Worm (Caenorhabditis elegans) whole organism, late embryonic: Measurements from ENCODE around the gene T20G5.9.

Experiments
- F13H6.1 ChIP-seq: sonication (generic microtip); optimal IDR thresholded peaks from 2 replicates; lab custom pipeline; 2016; ENCODE audit warnings: missing genetic modification characterization, missing compliant biosample characterization
- K09A11.1 ChIP-seq: sonication (generic microtip); optimal IDR thresholded peaks from 2 replicates; lab custom pipeline; 2017; ENCODE audit warnings: antibody characterized with exemption, mild to moderate bottlenecking, missing genetic modification characterization, missing compliant biosample characterization; ENCODE audit not compliant: insufficient read depth
- T23F11.4 ChIP-seq: fragments of 200-800 bp; sonication (Bioruptor generic); optimal IDR thresholded peaks from 2 replicates; lab custom pipeline; 2018; ENCODE audit warnings: mild to moderate bottlenecking, missing genetic modification characterization, missing compliant biosample characterization
- Y22D7AL.16 ChIP-seq: sonication (generic microtip); optimal IDR thresholded peaks from 2 replicates; lab custom pipeline; 2016; ENCODE audit warnings: missing genetic modification characterization, missing compliant biosample characterization
- ama-1 ChIP-seq: fragments of 150-350 bp; optimal IDR thresholded peaks from 2 replicates; lab custom pipeline; 2014
- ceh-14 ChIP-seq: sonication (generic microtip); optimal IDR thresholded peaks from 2 replicates; lab custom pipeline; 2016; ENCODE audit warnings: missing genotype, missing genetic modification characterization, missing compliant biosample characterization
- ceh-18 ChIP-seq: sonication (generic microtip); optimal IDR thresholded peaks from 2 replicates; lab custom pipeline; 2016; ENCODE audit warnings: missing genetic modification characterization, missing compliant biosample characterization
- ceh-19 ChIP-seq: fragments of 200-800 bp; sonication (Bioruptor generic); optimal IDR thresholded peaks from 2 replicates; lab custom pipeline; 2018; ENCODE audit warnings: mild to moderate bottlenecking, missing genetic modification characterization, missing compliant biosample characterization
- ceh-22 ChIP-seq: sonication (generic microtip); optimal IDR thresholded peaks from 2 replicates; lab custom pipeline; 2017; ENCODE audit warnings: missing biosample characterization, missing genetic modification characterization
- ceh-31 ChIP-seq: sonication (generic microtip); optimal IDR thresholded peaks from 2 replicates; lab custom pipeline; 2016; ENCODE audit warnings: missing genetic modification characterization, missing compliant biosample characterization
- ceh-34 ChIP-seq: sonication (generic microtip); optimal IDR thresholded peaks from 2 replicates; lab custom pipeline; 2016; ENCODE audit warnings: mild to moderate bottlenecking, missing genetic modification characterization, missing compliant biosample characterization
- ceh-48 ChIP-seq: sonication (generic microtip); optimal IDR thresholded peaks from 2 replicates; lab custom pipeline; 2016; ENCODE audit warnings: missing genetic modification characterization, inconsistent platforms, missing compliant biosample characterization
- ceh-6 ChIP-seq: fragments of 200-800 bp; sonication (Bioruptor generic); optimal IDR thresholded peaks from 2 replicates; lab custom pipeline; 2018; ENCODE audit warnings: mild to moderate bottlenecking, missing genetic modification characterization, missing compliant biosample characterization
- dve-1 ChIP-seq: sonication (generic microtip); optimal IDR thresholded peaks from 2 replicates; lab custom pipeline; 2017; ENCODE audit warnings: antibody characterized with exemption, mild to moderate bottlenecking, missing genetic modification characterization, missing compliant biosample characterization
- ets-4 ChIP-seq: sonication (generic microtip); optimal IDR thresholded peaks from 2 replicates; lab custom pipeline; 2016; ENCODE audit warnings: missing genetic modification characterization, missing compliant biosample characterization
- eyg-1 ChIP-seq: sonication (generic microtip); optimal IDR thresholded peaks from 2 replicates; lab custom pipeline; 2016; ENCODE audit warnings: missing genotype, missing genetic modification characterization, missing compliant biosample characterization
- fkh-10 ChIP-seq: fragments of 150-350 bp; optimal IDR thresholded peaks from 2 replicates; lab custom pipeline; 2014; ENCODE audit warnings: missing biosample characterization, missing genetic modification reagents, missing genetic modification characterization
- gmeb-2 ChIP-seq: sonication (generic microtip); optimal IDR thresholded peaks from 2 replicates; lab custom pipeline; 2016; ENCODE audit warnings: missing genetic modification characterization, inconsistent platforms, missing compliant biosample characterization
- hlh-30 ChIP-seq: sonication (generic microtip); optimal IDR thresholded peaks from 2 replicates; lab custom pipeline; 2017; ENCODE audit warnings: antibody characterized with exemption, missing genetic modification characterization, missing compliant biosample characterization; ENCODE audit not compliant: insufficient read depth
- lim-6 ChIP-seq: sonication (generic microtip); optimal IDR thresholded peaks from 2 replicates; lab custom pipeline; 2016; ENCODE audit warnings: missing genetic modification characterization, missing compliant biosample characterization
- lin-11 ChIP-seq: fragments of 200-800 bp; sonication (Bioruptor generic); optimal IDR thresholded peaks from 2 replicates; lab custom pipeline; 2018; ENCODE audit warnings: mild to moderate bottlenecking, missing genetic modification characterization, missing compliant biosample characterization
- mec-3 ChIP-seq: sonication (generic microtip); optimal IDR thresholded peaks from 2 replicates; lab custom pipeline; 2016; ENCODE audit warnings: borderline replicate concordance, missing genetic modification characterization, missing compliant biosample characterization
- nfya-1 ChIP-seq: sonication (generic microtip); optimal IDR thresholded peaks from 2 replicates; lab custom pipeline; 2017; ENCODE audit warnings: missing genetic modification characterization, mild to moderate bottlenecking, missing compliant biosample characterization, antibody characterized with exemption, moderate library complexity
- nhr-11 ChIP-seq: fragments of 150-350 bp; optimal IDR thresholded peaks from 2 replicates; lab custom pipeline; 2014; ENCODE audit warnings: missing biosample characterization, missing genetic modification characterization
- nhr-232 ChIP-seq: sonication (generic microtip); optimal IDR thresholded peaks from 2 replicates; lab custom pipeline; 2016; ENCODE audit warnings: missing genetic modification characterization, missing compliant biosample characterization
- odd-2 ChIP-seq: sonication (generic microtip); optimal IDR thresholded peaks from 2 replicates; lab custom pipeline; 2017; ENCODE audit warnings: antibody characterized with exemption, mild to moderate bottlenecking, missing genetic modification characterization, missing compliant biosample characterization
- pag-3 ChIP-seq: sonication (generic microtip); optimal IDR thresholded peaks from 2 replicates; lab custom pipeline; 2016; ENCODE audit warnings: missing compliant biosample characterization, missing genetic modification characterization, borderline replicate concordance
- pat-9 ChIP-seq: fragments of 200-800 bp; sonication (Bioruptor generic); optimal IDR thresholded peaks from 2 replicates; lab custom pipeline; 2018; ENCODE audit warnings: mild to moderate bottlenecking, missing genetic modification characterization, moderate library complexity, missing compliant biosample characterization
- pha-2 ChIP-seq: sonication (generic microtip); optimal IDR thresholded peaks from 2 replicates; lab custom pipeline; 2017; ENCODE audit warnings: mild to moderate bottlenecking, missing genetic modification characterization, missing compliant biosample characterization
- pros-1 ChIP-seq: fragments of 150-350 bp; optimal IDR thresholded peaks from 2 replicates; lab custom pipeline; 2014; ENCODE audit warnings: missing biosample characterization, missing genetic modification reagents, missing genetic modification characterization
- ref-2 ChIP-seq: sonication (generic microtip); optimal IDR thresholded peaks from 2 replicates; lab custom pipeline; 2016; ENCODE audit warnings: missing genetic modification characterization, missing compliant biosample characterization
- sdc-2 ChIP-seq: sonication (generic microtip); optimal IDR thresholded peaks from 2 replicates; lab custom pipeline; 2016; ENCODE audit warnings: missing genotype, missing genetic modification characterization, missing compliant biosample characterization
- sox-4 ChIP-seq: sonication (generic microtip); optimal IDR thresholded peaks from 2 replicates; lab custom pipeline; 2017; ENCODE audit warnings: mild to moderate bottlenecking, missing genetic modification characterization, inconsistent platforms, missing compliant biosample characterization
- syd-9 ChIP-seq: sonication (generic microtip); optimal IDR thresholded peaks from 2 replicates; lab custom pipeline; 2016; ENCODE audit warnings: mild to moderate bottlenecking, missing genetic modification characterization, moderate library complexity, missing compliant biosample characterization
- ttx-3 ChIP-seq: sonication (generic microtip); optimal IDR thresholded peaks from 2 replicates; lab custom pipeline; 2016; ENCODE audit warnings: missing genetic modification reagents, missing genetic modification characterization, missing compliant biosample characterization
- unc-86 ChIP-seq: sonication (generic microtip); optimal IDR thresholded peaks from 2 replicates; lab custom pipeline; 2016; ENCODE audit warnings: missing genetic modification characterization, missing compliant biosample characterization
- zip-5 ChIP-seq: sonication (generic microtip); optimal IDR thresholded peaks from 2 replicates; lab custom pipeline; 2016; ENCODE audit warnings: missing genetic modification characterization, missing compliant biosample characterization

T20G5.9 gene

ce11 chrIII:10233979-10234378, 24.3 kb downstream of the T20G5.9 start, which contains the start of gene paml-1:
Gene paml-1 (minus strand): TSS chrIII:10234079.
- TF ChIP-seq ceh-31 (tag; lab: Kevin White, UChicago) (no peak), ceh-34 (tag; lab: Kevin White, UChicago) (no peak), Y22D7AL.16 (tag; lab: Kevin White, UChicago) (no peak), ttx-3 (tag; lab: Kevin White, UChicago) (no peak), nhr-11 (tag; lab: Kevin White, UChicago) (no peak), nhr-232 (no peak), fkh-10 (GFP tag; lab: Kevin White, UChicago) (no peak), ceh-6 (GFP tag; lab: Kevin White, UChicago) (no peak), sdc-2 (tag; lab: Kevin White, UChicago) (no peak), ceh-22 (tag; lab: Kevin White, UChicago) (no peak), nfya-1 (no peak), pat-9 (tag; lab: Kevin White, UChicago) (no peak), T23F11.4 (no peak), pros-1 (tag; lab: Kevin White, UChicago) (no peak), unc-86 (tag; lab: Kevin White, UChicago) (no peak), eyg-1 (no peak), gmeb-2 (tag; lab: Kevin White, UChicago) (no peak), dve-1 (tag; lab: Kevin White, UChicago) (no peak), ceh-19 (GFP tag; lab: Kevin White, UChicago) (no peak)

ce11 chrIII:10236291-10236871, 26.7 kb downstream of the T20G5.9 start:
- TF ChIP-seq syd-9 (tag; lab: Kevin White, UChicago), result no peak
- no peak for TF ChIP-seq ceh-34 (tag; lab: Kevin White, UChicago)
- no peak for TF ChIP-seq unc-86 (tag; lab: Kevin White, UChicago)
- no peak for TF ChIP-seq ref-2 (tag; lab: Kevin White, UChicago)
- TF ChIP-seq ama-1 (lab: Kevin White, UChicago), result no peak
- no peak for TF ChIP-seq pha-2 (tag; lab: Kevin White, UChicago)
- TF ChIP-seq ets-4 (tag; lab: Kevin White, UChicago), result no peak

- TF ChIP-seq ref-2 (tag; lab: Kevin White, UChicago) (no peak), ceh-22 (tag; lab: Kevin White, UChicago) (no peak), pag-3 (tag; lab: Kevin White, UChicago) (no peak), ceh-19 (GFP tag; lab: Kevin White, UChicago) (no peak)
Observed at ce11 chrIII:10238448-10239154, 29.0 kb downstream of the T20G5.9 start, which contains the start of gene Y70G10A.3. Gene Y70G10A.3 (plus strand): TSS chrIII:10239104.

ce11 chrIII:10240073-10240472, 30.4 kb downstream of the T20G5.9 start:
- TF ChIP-seq ceh-19 (GFP tag; lab: Kevin White, UChicago) (no peak), hlh-30 (tag; lab: Kevin White, UChicago) (no peak), syd-9 (tag; lab: Kevin White, UChicago) (no peak), ceh-18 (tag; lab: Kevin White, UChicago) (no peak), F13H6.1 (tag; lab: Kevin White, UChicago) (no peak), odd-2 (no peak), pha-2 (tag; lab: Kevin White, UChicago) (no peak), ama-1 (lab: Kevin White, UChicago) (no peak), lim-6 (tag; lab: Kevin White, UChicago) (no peak), T23F11.4 (no peak)

- no peak for TF ChIP-seq pat-9 (tag; lab: Kevin White, UChicago)
- TF ChIP-seq unc-86 (tag; lab: Kevin White, UChicago), result no peak
- TF ChIP-seq ceh-48, result no peak
- no peak for TF ChIP-seq ref-2 (tag; lab: Kevin White, UChicago)
- no peak for TF ChIP-seq mec-3 (tag; lab: Kevin White, UChicago)
- TF ChIP-seq T23F11.4, result no peak
- no peak for TF ChIP-seq lin-11 (tag; lab: Kevin White, UChicago)
- TF ChIP-seq fkh-10 (GFP tag; lab: Kevin White, UChicago), result no peak
- TF ChIP-seq ceh-14 (tag; lab: Kevin White, UChicago), result no peak
- no peak for TF ChIP-seq zip-5 (tag; lab: Kevin White, UChicago)
- no peak for TF ChIP-seq sox-4 (tag; lab: Kevin White, UChicago)
- no peak for TF ChIP-seq syd-9 (tag; lab: Kevin White, UChicago)
- no peak for TF ChIP-seq eyg-1
- TF ChIP-seq K09A11.1 (tag; lab: Kevin White, UChicago), result no peak
- no peak for TF ChIP-seq F13H6.1 (tag; lab: Kevin White, UChicago)
- TF ChIP-seq, all 69 proteins: peak for 0
Observed at ce11 chrIII:10241332-10241829, 31.7 kb downstream of the T20G5.9 start.
